Worm (Caenorhabditis elegans): ENCODE data around the gene clp-6.

- TF ChIP-seq nhr-11 (tag; optimal IDR thresholded peaks at IDR 0.05) = no peak
- no peak for TF ChIP-seq lin-13 (GFP tag; optimal IDR thresholded peaks at IDR 0.05)
- TF ChIP-seq dmd-6 (GFP tag; IDR thresholded peaks at IDR 0.05) = no peak
These were observed 21.9 kb upstream of the clp-6 start, which contains the start of gene nadk-1 for ce11 chrIV:1456775-1457174.

Measured in whole organism, L4 larva.